Fruit fly (Drosophila melanogaster) whole organism, embryonic: Measurements from ENCODE around the gene Dic1.

Experiments
- Atf-2 ChIP-seq: fragments of 200-800 bp; sonication (Bioruptor generic); optimal IDR thresholded peaks from 2 replicates; lab custom pipeline; 2016; ENCODE audit warnings: missing biosample characterization, missing genetic modification characterization
- B-H1 ChIP-seq: fragments of 200-800 bp; sonication (Bioruptor generic); IDR thresholded peaks from 3 replicates; pipeline ENCODE4 v1.3.6; 2022; ENCODE audit warnings: missing biosample characterization, missing genetic modification characterization
- BEAF-32 ChIP-seq: fragments of 200-800 bp; sonication (Bioruptor generic); optimal IDR thresholded peaks from 3 replicates; lab custom pipeline; 2017; ENCODE audit warnings: missing biosample characterization, missing genetic modification characterization, mild to moderate bottlenecking, moderate library complexity, missing genetic modification reagents
- CG10147 ChIP-seq: fragments of 200-800 bp; sonication (Bioruptor generic); optimal IDR thresholded peaks from 2 replicates; lab custom pipeline; 2019; ENCODE audit warnings: missing biosample characterization, mild to moderate bottlenecking, missing genetic modification characterization, moderate library complexity
- CG10462 ChIP-seq: fragments of 200-800 bp; sonication (Bioruptor generic); optimal IDR thresholded peaks from 2 replicates; lab custom pipeline; 2016; ENCODE audit warnings: missing biosample characterization, missing genetic modification characterization
- CG11696 ChIP-seq: fragments of 200-800 bp; sonication (Bioruptor generic); IDR thresholded peaks from 2 replicates; pipeline ENCODE4 v1.3.6; 2022; ENCODE audit warnings: missing biosample characterization, missing genetic modification characterization
- CG12155 ChIP-seq: fragments of 200-800 bp; sonication (Bioruptor generic); optimal IDR thresholded peaks from 3 replicates; lab custom pipeline; 2016; ENCODE audit warnings: missing biosample characterization, missing genetic modification characterization
- CG15011 ChIP-seq: fragments of 200-800 bp; sonication (Bioruptor generic); optimal IDR thresholded peaks from 3 replicates; lab custom pipeline; 2018; ENCODE audit warnings: missing biosample characterization, mild to moderate bottlenecking, missing genetic modification characterization
- CG1602 ChIP-seq: fragments of 200-800 bp; sonication (Bioruptor generic); optimal IDR thresholded peaks from 3 replicates; lab custom pipeline; 2016; ENCODE audit warnings: missing biosample characterization, missing genetic modification characterization
- CG16779 ChIP-seq: fragments of 200-800 bp; sonication (Bioruptor generic); IDR thresholded peaks from 2 replicates; pipeline ENCODE4 v1.3.6; 2022; ENCODE audit warnings: missing biosample characterization, missing genetic modification characterization
- CG16815 ChIP-seq: fragments of 200-800 bp; sonication (Bioruptor generic); optimal IDR thresholded peaks from 3 replicates; lab custom pipeline; 2017; ENCODE audit warnings: missing biosample characterization, mild to moderate bottlenecking, missing genetic modification characterization
- CG2116 ChIP-seq: fragments of 200-800 bp; sonication (Bioruptor generic); optimal IDR thresholded peaks from 3 replicates; lab custom pipeline; 2018; ENCODE audit warnings: missing biosample characterization, mild to moderate bottlenecking, missing genetic modification characterization
- CG30403 ChIP-seq: fragments of 200-800 bp; sonication (Bioruptor generic); optimal IDR thresholded peaks from 3 replicates; lab custom pipeline; 2016; ENCODE audit warnings: missing biosample characterization, missing genetic modification characterization
- CG31441 ChIP-seq: fragments of 200-800 bp; sonication (Bioruptor generic); IDR thresholded peaks from 2 replicates; pipeline ENCODE4 v1.3.6; 2022; ENCODE audit warnings: missing biosample characterization, missing genetic modification characterization
- CG6254 ChIP-seq: fragments of 200-800 bp; sonication (Bioruptor generic); optimal IDR thresholded peaks from 3 replicates; lab custom pipeline; 2017; ENCODE audit warnings: mild to moderate bottlenecking, missing biosample characterization, missing genetic modification reagents, missing genetic modification characterization
- Dbx ChIP-seq: fragments of 200-800 bp; sonication (Bioruptor generic); IDR thresholded peaks from 3 replicates; pipeline ENCODE4 v1.3.6; 2022; ENCODE audit warnings: missing biosample characterization, missing genetic modification characterization
- Dll ChIP-seq: fragments of 200-800 bp; sonication (Bioruptor generic); IDR thresholded peaks from 4 replicates; pipeline ENCODE4 v1.3.6; 2022; ENCODE audit warnings: missing biosample characterization, missing genetic modification characterization; ENCODE audit not compliant: partially characterized antibody
- Fer1 ChIP-seq: fragments of 200-800 bp; sonication (Bioruptor generic); optimal IDR thresholded peaks from 2 replicates; lab custom pipeline; 2017; ENCODE audit warnings: missing biosample characterization, mild to moderate bottlenecking, missing genetic modification characterization
- GATAe ChIP-seq: fragments of 200-800 bp; sonication (Bioruptor generic); conservative IDR thresholded peaks from 2 replicates; pipeline ENCODE4 v1.3.6; 2022; ENCODE audit warnings: missing biosample characterization, missing genetic modification characterization
- Hey ChIP-seq: fragments of 200-800 bp; sonication (Bioruptor generic); optimal IDR thresholded peaks from 3 replicates; lab custom pipeline; 2018; ENCODE audit warnings: missing biosample characterization, mild to moderate bottlenecking, missing genetic modification characterization
- Hmx ChIP-seq: fragments of 200-800 bp; sonication (Bioruptor generic); optimal IDR thresholded peaks from 2 replicates; lab custom pipeline; 2016; ENCODE audit warnings: missing biosample characterization, missing genetic modification characterization
- Hr3 ChIP-seq: fragments of 200-800 bp; sonication (Bioruptor generic); optimal IDR thresholded peaks from 3 replicates; lab custom pipeline; 2016; ENCODE audit warnings: missing biosample characterization, missing genetic modification characterization
- Lpt ChIP-seq: fragments of >200 bp; optimal IDR thresholded peaks from 2 replicates; lab custom pipeline; 2018; ENCODE audit warnings: missing biosample characterization, missing genetic modification characterization
- Max ChIP-seq: fragments of 200-800 bp; sonication (Bioruptor generic); optimal IDR thresholded peaks from 2 replicates; lab custom pipeline; 2016; ENCODE audit warnings: missing biosample characterization, mild to moderate bottlenecking, missing genetic modification characterization
- Myb ChIP-seq: fragments of 200-800 bp; sonication (Bioruptor generic); optimal IDR thresholded peaks from 2 replicates; lab custom pipeline; 2016; ENCODE audit warnings: missing biosample characterization, missing genetic modification characterization
- NfI ChIP-seq: fragments of 200-800 bp; sonication (Bioruptor generic); optimal IDR thresholded peaks from 3 replicates; lab custom pipeline; 2018; ENCODE audit warnings: missing biosample characterization, mild to moderate bottlenecking, missing genetic modification characterization, moderate library complexity
- Ssrp ChIP-seq: fragments of 200-800 bp; sonication (Bioruptor generic); optimal IDR thresholded peaks from 2 replicates; lab custom pipeline; 2018; ENCODE audit warnings: missing biosample characterization, mild to moderate bottlenecking, missing genetic modification characterization, moderate library complexity
- Taf1 ChIP-seq: fragments of 200-800 bp; sonication (Bioruptor generic); IDR thresholded peaks from 2 replicates; pipeline ENCODE4 v1.3.6; 2022; ENCODE audit warnings: missing biosample characterization, missing genetic modification characterization
- Trl ChIP-seq, 3 experiments: fragments of >200 bp in 2 of 3; fragments of 200-800 bp in 1 of 3; sonication (Bioruptor generic) in 1 of 3; optimal IDR thresholded peaks; 2 replicates in 1 of 3; 3 replicates in 2 of 3; lab custom pipeline; 2016 to 2017; ENCODE audit warnings: missing biosample characterization in 1 of 3, missing genetic modification characterization in 1 of 3
- YL-1 ChIP-seq: fragments of 200-800 bp; sonication (Bioruptor generic); optimal IDR thresholded peaks from 3 replicates; lab custom pipeline; 2017; ENCODE audit warnings: missing biosample characterization, mild to moderate bottlenecking, missing genetic modification characterization
- bab2 ChIP-seq: fragments of 200-800 bp; sonication (Bioruptor generic); optimal IDR thresholded peaks from 2 replicates; lab custom pipeline; 2016; ENCODE audit warnings: missing biosample characterization, missing genetic modification characterization
- bbx ChIP-seq: fragments of 200-800 bp; sonication (Bioruptor generic); IDR thresholded peaks from 2 replicates; pipeline ENCODE4 v1.3.6; 2022; ENCODE audit warnings: missing biosample characterization, missing genetic modification characterization; ENCODE audit not compliant: partially characterized antibody
- chinmo ChIP-seq: fragments of 200-800 bp; sonication (Bioruptor generic); IDR thresholded peaks from 4 replicates; pipeline ENCODE4 v1.3.6; 2022; ENCODE audit warnings: missing biosample characterization, missing genetic modification characterization; ENCODE audit not compliant: partially characterized antibody
- crc ChIP-seq: fragments of 200-800 bp; sonication (Bioruptor generic); optimal IDR thresholded peaks from 2 replicates; lab custom pipeline; 2016; ENCODE audit warnings: missing biosample characterization, missing genetic modification characterization
- fru ChIP-seq: fragments of >200 bp; optimal IDR thresholded peaks from 2 replicates; lab custom pipeline; 2017
- gce ChIP-seq: fragments of 200-800 bp; sonication (Bioruptor generic); IDR thresholded peaks from 3 replicates; pipeline ENCODE4 v1.3.6; 2022; ENCODE audit warnings: missing biosample characterization, missing genetic modification characterization
- gfzf ChIP-seq: fragments of 200-800 bp; sonication (Bioruptor generic); optimal IDR thresholded peaks from 2 replicates; lab custom pipeline; 2016; ENCODE audit warnings: missing biosample characterization, mild to moderate bottlenecking, missing genetic modification characterization, moderate library complexity
- ind ChIP-seq: fragments of 200-800 bp; sonication (Bioruptor generic); optimal IDR thresholded peaks from 3 replicates; lab custom pipeline; 2016; ENCODE audit warnings: missing biosample characterization, missing genetic modification characterization
- kah ChIP-seq: fragments of 200-800 bp; sonication (Bioruptor generic); optimal IDR thresholded peaks from 2 replicates; lab custom pipeline; 2018; ENCODE audit warnings: missing biosample characterization, mild to moderate bottlenecking, missing genetic modification characterization
- knrl ChIP-seq: fragments of 200-800 bp; sonication (Bioruptor generic); IDR thresholded peaks from 3 replicates; pipeline ENCODE4 v1.3.6; 2022; ENCODE audit warnings: missing biosample characterization, missing genetic modification characterization; ENCODE audit not compliant: partially characterized antibody
- lbe ChIP-seq: fragments of 200-800 bp; sonication (Bioruptor generic); optimal IDR thresholded peaks from 2 replicates; lab custom pipeline; 2016; ENCODE audit warnings: missing biosample characterization, mild to moderate bottlenecking, missing genetic modification characterization
- nau ChIP-seq: fragments of 200-800 bp; sonication (Bioruptor generic); optimal IDR thresholded peaks from 3 replicates; lab custom pipeline; 2017; ENCODE audit warnings: missing biosample characterization, mild to moderate bottlenecking, missing genetic modification characterization, missing genetic modification reagents
- nom ChIP-seq: fragments of 200-800 bp; sonication (Bioruptor generic); optimal IDR thresholded peaks from 2 replicates; lab custom pipeline; 2017; ENCODE audit warnings: missing biosample characterization, missing genetic modification characterization, mild to moderate bottlenecking, moderate library complexity, missing genetic modification reagents
- oc ChIP-seq: fragments of 200-800 bp; sonication (Bioruptor generic); optimal IDR thresholded peaks from 2 replicates; lab custom pipeline; 2018; ENCODE audit warnings: missing biosample characterization, mild to moderate bottlenecking, missing genetic modification characterization, moderate library complexity
- pb ChIP-seq: fragments of 200-800 bp; sonication (Bioruptor generic); optimal IDR thresholded peaks from 3 replicates; lab custom pipeline; 2016; ENCODE audit warnings: missing biosample characterization, missing genetic modification characterization
- ro ChIP-seq: fragments of 200-800 bp; sonication (Bioruptor generic); IDR thresholded peaks from 2 replicates; pipeline ENCODE4 v1.3.6; 2022; ENCODE audit warnings: missing biosample characterization, missing genetic modification characterization
- sim ChIP-seq: fragments of 200-800 bp; sonication (Bioruptor generic); IDR thresholded peaks from 2 replicates; pipeline ENCODE4 v1.3.6; 2022; ENCODE audit warnings: missing biosample characterization, missing genetic modification characterization
- slbo ChIP-seq: fragments of 200-800 bp; sonication (Bioruptor generic); IDR thresholded peaks from 2 replicates; pipeline ENCODE4 v1.3.6; 2022; ENCODE audit warnings: missing biosample characterization, missing genetic modification characterization
- sob ChIP-seq: fragments of 200-800 bp; sonication (Bioruptor generic); IDR thresholded peaks from 2 replicates; pipeline ENCODE4 v1.3.6; 2022; ENCODE audit warnings: missing biosample characterization, missing genetic modification characterization
- z ChIP-seq: fragments of 200-800 bp; sonication (Bioruptor generic); IDR thresholded peaks from 3 replicates; pipeline ENCODE4 v1.3.6; 2022; ENCODE audit warnings: missing biosample characterization, missing genetic modification characterization

Dic1 gene

dm6 chr3R:13388160-13388870 is 23.6 kb downstream of the Dic1 start, which contains the start of gene CG9799 (continued):
- TF ChIP-seq bab2 (GFP tag; lab: Kevin White, UChicago) (no peak), CG30403 (GFP tag; lab: Kevin White, UChicago) (no peak), z (GFP tag; lab: Robert Waterston, UW) (no peak), Ssrp (no peak), CG10147 (GFP tag; lab: Kevin White, UChicago) (no peak), gce (peak; percentile 7; the same call in 1 of the 3 replicates), Taf1 (GFP tag; lab: Robert Waterston, UW) (no peak), GATAe (GFP tag; lab: Robert Waterston, UW) (no peak), CG6254 (no peak), CG11696 (GFP tag; lab: Robert Waterston, UW) (no peak), Trl (optimal IDR thresholded peaks at IDR 0.05; lab: Kevin White, UChicago) (no peak), Trl (GFP tag; optimal IDR thresholded peaks at IDR 0.05; lab: Kevin White, UChicago) (no peak), Atf-2 (GFP tag; lab: Kevin White, UChicago) (no peak), chinmo (GFP tag; lab: Robert Waterston, UW) (no peak), CG16779 (GFP tag; lab: Robert Waterston, UW) (no peak; the same call in 1 of the 2 replicates), Hey (tag; lab: Kevin White, UChicago) (no peak), Dbx (GFP tag; lab: Robert Waterston, UW) (0 out of 3 replicates have a peak, but pooled peaks have one; percentile 17), nom (no peak), pb (GFP tag; lab: Kevin White, UChicago) (no peak), oc (no peak), gfzf (peak; percentile 77), B-H1 (GFP tag; lab: Robert Waterston, UW) (no peak), Max (GFP tag; lab: Kevin White, UChicago) (peak; percentile 93), CG2116 (GFP tag; lab: Kevin White, UChicago) (peak; percentile 51), crc (no peak), ro (GFP tag; lab: Robert Waterston, UW) (no peak), CG12155 (GFP tag; lab: Kevin White, UChicago) (no peak), BEAF-32 (GFP tag; lab: Kevin White, UChicago) (peak; percentile 24), sob (GFP tag; lab: Robert Waterston, UW) (no peak), CG16815 (GFP tag; lab: Kevin White, UChicago) (no peak), CG31441 (GFP tag; lab: Robert Waterston, UW) (no peak), Hr3 (GFP tag; lab: Kevin White, UChicago) (no peak), Myb (GFP tag; lab: Kevin White, UChicago) (peak; percentile 52), ind (GFP tag; lab: Kevin White, UChicago) (no peak), fru (lab: Kevin White, UChicago) (no peak), slbo (GFP tag; lab: Robert Waterston, UW) (no peak), nau (GFP tag; lab: Kevin White, UChicago) (no peak), kah (GFP tag; lab: Kevin White, UChicago) (no peak), CG1602 (GFP tag; lab: Kevin White, UChicago) (no peak), lbe (GFP tag; lab: Kevin White, UChicago) (no peak), NfI (GFP tag; lab: Kevin White, UChicago) (no peak), CG15011 (GFP tag; lab: Kevin White, UChicago) (no peak), YL-1 (GFP tag; lab: Kevin White, UChicago) (peak; percentile 66), Dll (peak; percentile 43; the same call in 1 of the 4 replicates), Fer1 (GFP tag; lab: Kevin White, UChicago) (no peak), knrl (GFP tag; lab: Robert Waterston, UW) (no peak), bbx (GFP tag; lab: Robert Waterston, UW) (0 out of 2 replicates have a peak, but pooled peaks have one; percentile 26), CG10462 (no peak), Hmx (no peak), sim (GFP tag; lab: Robert Waterston, UW) (no peak), Lpt (no peak)
